Worm (Caenorhabditis elegans) whole organism, L1 larva: ENCODE data around the gene K09H11.15.

ENCODE experiments used
- aly-2 ChIP-seq: fragments of 150-350 bp; optimal IDR thresholded peaks from 2 replicates; lab custom pipeline; 2014; ENCODE audit warnings: missing biosample characterization, missing genetic modification characterization
- pqm-1 ChIP-seq: sonication (generic microtip); optimal IDR thresholded peaks from 3 replicates; lab custom pipeline; 2017; ENCODE audit warnings: missing biosample characterization, missing genetic modification characterization
- sup-37 ChIP-seq: fragments of 200-800 bp; sonication (Bioruptor generic); optimal IDR thresholded peaks from 2 replicates; lab custom pipeline; 2018; ENCODE audit warnings: mild to moderate bottlenecking, missing genetic modification characterization, missing compliant biosample characterization
- unc-62 ChIP-seq: fragments of 150-350 bp; optimal IDR thresholded peaks from 2 replicates; lab custom pipeline; 2014; ENCODE audit warnings: missing biosample characterization, missing genetic modification reagents, missing genetic modification characterization
- vab-15 ChIP-seq: sonication (generic microtip); optimal IDR thresholded peaks from 2 replicates; lab custom pipeline; 2017; ENCODE audit warnings: missing genotype, mild to moderate bottlenecking, missing genetic modification characterization, missing compliant biosample characterization

DNA sequence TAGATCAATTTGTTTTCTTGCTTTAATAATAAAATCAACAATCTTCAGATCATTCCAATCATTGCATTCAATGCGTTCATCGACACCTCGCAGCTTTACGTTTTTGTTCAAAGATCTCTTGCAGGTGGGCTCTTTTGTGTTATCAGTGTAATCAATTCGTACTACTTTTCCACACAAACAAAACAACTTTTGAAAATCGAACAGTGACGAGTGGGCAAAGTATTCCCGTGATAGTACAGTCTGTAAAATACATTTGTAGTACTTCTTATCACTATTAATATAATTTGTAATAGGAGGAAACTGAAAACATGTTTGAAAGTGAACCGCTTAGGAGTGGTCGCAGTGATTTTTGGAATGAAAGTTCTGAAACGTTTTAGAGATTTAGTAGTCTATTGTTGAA lies 34.4 kb upstream of the K09H11.15 start, which contains the start of gene pgph-2:
- TF ChIP-seq sup-37 (no peak), vab-15 (no peak), aly-2 (no peak), unc-62 (GFP tag; lab: Kevin White, UChicago) (no peak), pqm-1 (tag; lab: Kevin White, UChicago) (no peak)
